Fruit fly (Drosophila melanogaster): ENCODE measurements around the gene Tre1.

- TF ChIP-seq h (GFP tag; optimal IDR thresholded peaks at IDR 0.05) (peak; percentile 53), N (GFP tag; optimal IDR thresholded peaks at IDR 0.05) (no peak)
Observed at dm6 chrX:5705899-5706312, 26.1 kb upstream of the Tre1 start.
